Fruit fly (Drosophila melanogaster): Measurements from ENCODE around the gene elg1.

The elg1 gene

DNA sequence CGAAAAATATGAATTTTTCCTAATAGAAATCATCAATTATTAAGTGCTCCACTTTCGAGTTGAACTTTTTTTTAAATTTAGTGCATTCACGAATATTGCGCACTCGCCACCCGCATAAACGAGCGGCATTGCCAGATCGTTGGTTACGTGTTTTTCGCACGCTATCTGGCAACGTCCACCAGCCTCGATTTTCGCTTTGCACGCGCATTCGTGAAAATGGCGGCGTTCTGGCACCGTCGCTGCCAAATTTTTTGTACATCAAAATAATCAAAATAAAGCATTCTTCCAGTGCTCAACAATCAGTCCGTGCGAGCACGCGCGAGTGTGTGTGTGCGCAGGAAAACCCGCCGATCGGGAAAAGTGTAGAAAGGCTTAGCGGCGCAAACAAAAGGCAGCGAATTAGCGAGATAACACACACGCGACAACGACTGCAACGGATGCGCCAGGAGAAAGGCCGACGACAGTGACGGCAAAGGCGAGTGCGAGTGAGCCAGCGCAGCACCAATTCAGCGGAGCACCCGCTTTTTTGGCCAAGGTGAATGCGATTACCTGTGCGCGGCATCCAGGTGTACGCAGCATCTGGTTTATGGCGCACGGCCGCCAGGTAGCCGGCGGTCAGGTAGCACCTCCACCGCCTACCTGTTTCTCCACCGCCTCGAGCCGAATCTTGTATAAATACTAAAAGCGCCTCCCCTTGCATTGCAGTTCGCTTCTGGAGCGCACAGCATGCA, 18.1 kb upstream of the elg1 start (continued):
- TF ChIP-seq CG14860 (GFP tag; IDR thresholded peaks at IDR 0.05; ENCODE audit: partially characterized antibody): peak; percentile 32; the same call in 1 of the 3 replicates
- peak; percentile 74 for TF ChIP-seq CG1602 (GFP tag; optimal IDR thresholded peaks at IDR 0.05)
- no peak; the same call in 1 of the 3 replicates for TF ChIP-seq CG17361 (GFP tag; IDR thresholded peaks at IDR 0.05)
- peak; percentile 72 for TF ChIP-seq Dll (GFP tag; IDR thresholded peaks at IDR 0.05; ENCODE audit: partially characterized antibody)
- no peak for TF ChIP-seq Sox100B (GFP tag; optimal IDR thresholded peaks at IDR 0.05)
- TF ChIP-seq schlank (tag; optimal IDR thresholded peaks at IDR 0.05): peak; percentile 60
- no peak for TF ChIP-seq TFAM (GFP tag; optimal IDR thresholded peaks at IDR 0.05)
- TF ChIP-seq CG10462 (GFP tag; optimal IDR thresholded peaks at IDR 0.05): peak; percentile 33
- peak; percentile 19; the same call in 1 of the 3 replicates for TF ChIP-seq CG7357 (GFP tag; IDR thresholded peaks at IDR 0.05)
- peak; percentile 48; the same call in 1 of the 3 replicates for TF ChIP-seq Doc3 (GFP tag; IDR thresholded peaks at IDR 0.05; ENCODE audit: partially characterized antibody)
- TF ChIP-seq lmd (GFP tag; IDR thresholded peaks at IDR 0.05): peak; percentile 82; the same call in 1 of the 2 replicates
- TF ChIP-seq Hsf (GFP tag; optimal IDR thresholded peaks at IDR 0.05): peak; percentile 85
- no peak for TF ChIP-seq Blimp-1 (GFP tag; optimal IDR thresholded peaks at IDR 0.05)
- TF ChIP-seq Dbx (GFP tag; IDR thresholded peaks at IDR 0.05): peak; percentile 89
- no peak for TF ChIP-seq CG31388 (GFP tag; optimal IDR thresholded peaks at IDR 0.05)
- peak; percentile 70 for TF ChIP-seq Aef1 (GFP tag; IDR thresholded peaks at IDR 0.05)
- TF ChIP-seq CG10431 (GFP tag; optimal IDR thresholded peaks at IDR 0.05): peak; percentile 48
- TF ChIP-seq kay (GFP tag; optimal IDR thresholded peaks at IDR 0.05): peak; percentile 83
- TF ChIP-seq Awh (GFP tag; IDR thresholded peaks at IDR 0.05): peak; percentile 72
- peak; percentile 72 for TF ChIP-seq onecut (GFP tag; IDR thresholded peaks at IDR 0.05)
- TF ChIP-seq br (optimal IDR thresholded peaks at IDR 0.05): no peak
- peak; percentile 48 for TF ChIP-seq CrebB (tag; optimal IDR thresholded peaks at IDR 0.05)
- peak; percentile 86 for TF ChIP-seq Dip3 (GFP tag; optimal IDR thresholded peaks at IDR 0.05)
- TF ChIP-seq Usf (GFP tag; optimal IDR thresholded peaks at IDR 0.05): peak; percentile 34
- no peak for TF ChIP-seq CG5180 (GFP tag; optimal IDR thresholded peaks at IDR 0.05)
- TF ChIP-seq pzg (GFP tag; optimal IDR thresholded peaks at IDR 0.05): peak; percentile 86
- peak; percentile 78 for TF ChIP-seq tin (GFP tag; optimal IDR thresholded peaks at IDR 0.05)
- peak; percentile 89 for TF ChIP-seq Xbp1 (GFP tag; optimal IDR thresholded peaks at IDR 0.05)
- TF ChIP-seq CG1024 (GFP tag; IDR thresholded peaks at IDR 0.05): 0 out of 2 replicates have a peak, but pooled peaks have one; percentile 21
- TF ChIP-seq Pdp1 (GFP tag; optimal IDR thresholded peaks at IDR 0.05): peak; percentile 84 to 98
- no peak for TF ChIP-seq D (optimal IDR thresholded peaks at IDR 0.05)
- TF ChIP-seq D (GFP tag; optimal IDR thresholded peaks at IDR 0.05): peak; percentile 58
- TF ChIP-seq C15 (GFP tag; IDR thresholded peaks at IDR 0.05): peak; percentile 68; the same call in 1 of the 3 replicates
- TF ChIP-seq Atf3 (GFP tag; optimal IDR thresholded peaks at IDR 0.05): peak; percentile 48
- TF ChIP-seq nerfin-2 (GFP tag; IDR thresholded peaks at IDR 0.05; ENCODE audit: partially characterized antibody): peak; percentile 35; the same call in 1 of the 2 replicates
- TF ChIP-seq danr (GFP tag; IDR thresholded peaks at IDR 0.05): peak; percentile 49; the same call in 1 of the 2 replicates
- peak; percentile 64 for TF ChIP-seq CG18011 (GFP tag; optimal IDR thresholded peaks at IDR 0.05)
- TF ChIP-seq CG18619 (GFP tag; optimal IDR thresholded peaks at IDR 0.05): peak; percentile 82
- peak; percentile 59 for TF ChIP-seq CG14050 (GFP tag; IDR thresholded peaks at IDR 0.05)
- TF ChIP-seq CG15696 (tag; optimal IDR thresholded peaks at IDR 0.05): peak; percentile 64
- TF ChIP-seq pb (GFP tag; optimal IDR thresholded peaks at IDR 0.05): peak; percentile 82
- TF ChIP-seq ATbp (GFP tag; optimal IDR thresholded peaks at IDR 0.05): no peak
- peak; percentile 69 for TF ChIP-seq fd96Cb (tag; optimal IDR thresholded peaks at IDR 0.05)
- TF ChIP-seq Max (GFP tag; optimal IDR thresholded peaks at IDR 0.05): peak; percentile 88
- TF ChIP-seq Hmr (GFP tag; optimal IDR thresholded peaks at IDR 0.05): no peak
- TF ChIP-seq CG10543 (GFP tag; optimal IDR thresholded peaks at IDR 0.05): no peak
- peak; percentile 57; the same call in 1 of the 3 replicates for TF ChIP-seq CG11093 (GFP tag; IDR thresholded peaks at IDR 0.05)
- no peak; the same call in 1 of the 2 replicates for TF ChIP-seq CG9215 (GFP tag; IDR thresholded peaks at IDR 0.05)
- TF ChIP-seq zf30C (GFP tag; optimal IDR thresholded peaks at IDR 0.05): no peak
